Worm (Caenorhabditis elegans) whole organism, early embryonic: ENCODE measurements around the gene snu-66.

Experiments
- B0310.2 ChIP-seq: sonication (generic microtip); optimal IDR thresholded peaks from 2 replicates; lab custom pipeline; 2016; ENCODE audit warnings: mild to moderate bottlenecking, missing genetic modification characterization, missing compliant biosample characterization
- F13C5.2 ChIP-seq: sonication (generic microtip); optimal IDR thresholded peaks from 2 replicates; lab custom pipeline; 2017; ENCODE audit warnings: mild to moderate bottlenecking, missing genetic modification characterization, inconsistent platforms, missing compliant biosample characterization
- aly-1 ChIP-seq: sonication (generic microtip); optimal IDR thresholded peaks from 2 replicates; lab custom pipeline; 2016; ENCODE audit warnings: missing genetic modification characterization, missing compliant biosample characterization
- ama-1 ChIP-seq: fragments of 150-350 bp; optimal IDR thresholded peaks from 2 replicates; lab custom pipeline; 2014
- ceh-13 ChIP-seq: fragments of 200-800 bp; sonication (Bioruptor generic); optimal IDR thresholded peaks from 2 replicates; lab custom pipeline; 2018; ENCODE audit warnings: mild to moderate bottlenecking, missing genetic modification characterization, missing compliant biosample characterization
- ceh-36 ChIP-seq: sonication (generic microtip); optimal IDR thresholded peaks from 2 replicates; lab custom pipeline; 2016; ENCODE audit warnings: missing genetic modification characterization, inconsistent platforms, missing compliant biosample characterization
- ets-7 ChIP-seq: sonication (generic microtip); optimal IDR thresholded peaks from 2 replicates; lab custom pipeline; 2016; ENCODE audit warnings: missing genotype, missing genetic modification characterization, missing compliant biosample characterization
- flt-1 ChIP-seq: fragments of 200-800 bp; sonication (Bioruptor generic); IDR thresholded peaks from 2 replicates; pipeline ENCODE4 v1.3.6; 2022; ENCODE audit warnings: missing genetic modification characterization, missing compliant biosample characterization
- hmbx-1 ChIP-seq: sonication (generic microtip); optimal IDR thresholded peaks from 2 replicates; lab custom pipeline; 2016; ENCODE audit warnings: mild to moderate bottlenecking, missing genetic modification characterization, missing compliant biosample characterization
- hmg-4 ChIP-seq: fragments of 200-800 bp; sonication (Bioruptor generic); optimal IDR thresholded peaks from 2 replicates; lab custom pipeline; 2018; ENCODE audit warnings: mild to moderate bottlenecking, missing genetic modification characterization, missing compliant biosample characterization
- hnd-1 ChIP-seq: sonication (generic microtip); optimal IDR thresholded peaks from 2 replicates; lab custom pipeline; 2016; ENCODE audit warnings: missing genetic modification characterization, missing compliant biosample characterization
- pes-1 ChIP-seq: fragments of 200-800 bp; sonication (Bioruptor generic); IDR thresholded peaks from 2 replicates; pipeline ENCODE4 v1.3.6; 2022; ENCODE audit warnings: missing genetic modification reagents, missing genetic modification characterization, missing compliant biosample characterization
- scrt-1 ChIP-seq: fragments of 200-800 bp; sonication (Bioruptor generic); IDR thresholded peaks from 2 replicates; pipeline ENCODE4 v1.3.6; 2022; ENCODE audit warnings: missing genetic modification characterization, missing compliant biosample characterization
- sea-1 ChIP-seq: fragments of 200-800 bp; sonication (Bioruptor generic); conservative IDR thresholded peaks from 2 replicates; pipeline ENCODE4 v1.3.6; 2022; ENCODE audit warnings: missing genetic modification characterization, missing compliant biosample characterization
- tbx-11 ChIP-seq: fragments of 200-800 bp; sonication (Bioruptor generic); IDR thresholded peaks from 2 replicates; pipeline ENCODE4 v1.3.6; 2022; ENCODE audit warnings: missing genetic modification characterization, missing compliant biosample characterization
- tbx-37 ChIP-seq: fragments of 200-800 bp; sonication (Bioruptor generic); conservative IDR thresholded peaks from 2 replicates; pipeline ENCODE4 v1.3.6; 2022; ENCODE audit warnings: missing genetic modification reagents, missing genetic modification characterization, missing compliant biosample characterization
- tra-4 ChIP-seq: sonication (generic microtip); optimal IDR thresholded peaks from 2 replicates; lab custom pipeline; 2017; ENCODE audit warnings: missing genetic modification characterization, missing compliant biosample characterization

Gene snu-66

ce11 chrV:7609698-7610420 lies 34.4 kb upstream of the snu-66 start, which contains the start of the genes folt-3 and clec-214:
Gene folt-3, minus strand, starts transcription at chrV:7609748.
Gene clec-214, plus strand, starts transcription at chrV:7610370.
- TF ChIP-seq hnd-1 (tag; lab: Kevin White, UChicago) (no peak), ama-1 (lab: Kevin White, UChicago) (no peak), ceh-13 (GFP tag; lab: Kevin White, UChicago) (no peak), tbx-37 (GFP tag; lab: Robert Waterston, UW) (no peak), B0310.2 (tag; lab: Kevin White, UChicago) (no peak), sea-1 (no peak), pes-1 (GFP tag; lab: Robert Waterston, UW) (no peak), scrt-1 (no peak), hmbx-1 (tag; lab: Kevin White, UChicago) (no peak), tbx-11 (GFP tag; lab: Robert Waterston, UW) (no peak), F13C5.2 (tag; lab: Kevin White, UChicago) (no peak), aly-1 (no peak), hmg-4 (GFP tag; lab: Kevin White, UChicago) (no peak), tra-4 (no peak), flt-1 (GFP tag; lab: Robert Waterston, UW) (no peak), ets-7 (tag; lab: Kevin White, UChicago) (no peak), ceh-36 (tag; lab: Kevin White, UChicago) (no peak)

- TF ChIP-seq ama-1 (lab: Kevin White, UChicago), result no peak
- no peak for TF ChIP-seq tra-4
- no peak for TF ChIP-seq flt-1 (GFP tag; lab: Robert Waterston, UW)
- no peak for TF ChIP-seq aly-1
- TF ChIP-seq ceh-36 (tag; lab: Kevin White, UChicago), result no peak
Observed at ce11 chrV:7604858-7605257, 29.4 kb upstream of the snu-66 start, which contains the start of gene clec-213. Gene clec-213, plus strand, starts transcription at chrV:7605158.

- TF ChIP-seq hnd-1 (tag; lab: Kevin White, UChicago), result no peak
- no peak for TF ChIP-seq tbx-11 (GFP tag; lab: Robert Waterston, UW)
- no peak for TF ChIP-seq tbx-37 (GFP tag; lab: Robert Waterston, UW)
- TF ChIP-seq pes-1 (GFP tag; lab: Robert Waterston, UW), result no peak
- no peak for TF ChIP-seq flt-1 (GFP tag; lab: Robert Waterston, UW)
- TF ChIP-seq aly-1, result no peak
- no peak for TF ChIP-seq tra-4
- no peak for TF ChIP-seq B0310.2 (tag; lab: Kevin White, UChicago)
- TF ChIP-seq F13C5.2 (tag; lab: Kevin White, UChicago), result no peak
Observed at ce11 chrV:7603404-7603803, 27.9 kb upstream of the snu-66 start, which contains the start of gene C50E3.11. Gene C50E3.11, minus strand, starts transcription at chrV:7603486.

ce11 chrV:7601443-7601842 lies 26.0 kb upstream of the snu-66 start, which contains the start of gene scl-26:
Gene scl-26, minus strand, starts transcription at chrV:7601543.
- TF ChIP-seq hmg-4 (GFP tag; lab: Kevin White, UChicago), result no peak
- no peak for TF ChIP-seq ceh-36 (tag; lab: Kevin White, UChicago)
- TF ChIP-seq sea-1, result no peak
- TF ChIP-seq F13C5.2 (tag; lab: Kevin White, UChicago), result no peak
- TF ChIP-seq ama-1 (lab: Kevin White, UChicago), result no peak
- no peak for TF ChIP-seq ceh-13 (GFP tag; lab: Kevin White, UChicago)
- TF ChIP-seq tra-4, result no peak
- no peak for TF ChIP-seq flt-1 (GFP tag; lab: Robert Waterston, UW)
- no peak for TF ChIP-seq hnd-1 (tag; lab: Kevin White, UChicago)
- TF ChIP-seq ets-7 (tag; lab: Kevin White, UChicago), result no peak
- no peak for TF ChIP-seq tbx-37 (GFP tag; lab: Robert Waterston, UW)
- no peak for TF ChIP-seq B0310.2 (tag; lab: Kevin White, UChicago)
- TF ChIP-seq hmbx-1 (tag; lab: Kevin White, UChicago), result no peak
- no peak for TF ChIP-seq scrt-1
- no peak for TF ChIP-seq aly-1
- TF ChIP-seq pes-1 (GFP tag; lab: Robert Waterston, UW), result no peak
- TF ChIP-seq tbx-11 (GFP tag; lab: Robert Waterston, UW), result no peak

ce11 chrV:7600149-7600548 lies 24.7 kb upstream of the snu-66 start, which contains the start of gene C50E3.9:
Gene C50E3.9, minus strand, starts transcription at chrV:7600249.
- no peak for TF ChIP-seq sea-1
- TF ChIP-seq tbx-37 (GFP tag; lab: Robert Waterston, UW), result no peak
- no peak for TF ChIP-seq B0310.2 (tag; lab: Kevin White, UChicago)
- TF ChIP-seq flt-1 (GFP tag; lab: Robert Waterston, UW), result no peak
- no peak for TF ChIP-seq tra-4
- TF ChIP-seq scrt-1, result no peak
- TF ChIP-seq hnd-1 (tag; lab: Kevin White, UChicago), result no peak
- TF ChIP-seq ets-7 (tag; lab: Kevin White, UChicago), result no peak
- no peak for TF ChIP-seq hmbx-1 (tag; lab: Kevin White, UChicago)
- TF ChIP-seq pes-1 (GFP tag; lab: Robert Waterston, UW), result no peak
- TF ChIP-seq ceh-13 (GFP tag; lab: Kevin White, UChicago), result no peak
- TF ChIP-seq F13C5.2 (tag; lab: Kevin White, UChicago), result no peak
- no peak for TF ChIP-seq ama-1 (lab: Kevin White, UChicago)
- no peak for TF ChIP-seq hmg-4 (GFP tag; lab: Kevin White, UChicago)
- no peak for TF ChIP-seq tbx-11 (GFP tag; lab: Robert Waterston, UW)
- TF ChIP-seq aly-1, result no peak
- TF ChIP-seq ceh-36 (tag; lab: Kevin White, UChicago), result no peak

- TF ChIP-seq scrt-1, result no peak
Observed at ce11 chrV:7598269-7598668, 22.8 kb upstream of the snu-66 start, which contains the start of gene C50E3.7. Gene C50E3.7, minus strand, starts transcription at chrV:7598369.

ce11 chrV:7595132-7595531 lies 19.7 kb upstream of the snu-66 start:
- no peak for TF ChIP-seq B0310.2 (tag; lab: Kevin White, UChicago)
